Worm (Caenorhabditis elegans): ENCODE results near the gene mup-2.

mup-2 gene

DNA sequence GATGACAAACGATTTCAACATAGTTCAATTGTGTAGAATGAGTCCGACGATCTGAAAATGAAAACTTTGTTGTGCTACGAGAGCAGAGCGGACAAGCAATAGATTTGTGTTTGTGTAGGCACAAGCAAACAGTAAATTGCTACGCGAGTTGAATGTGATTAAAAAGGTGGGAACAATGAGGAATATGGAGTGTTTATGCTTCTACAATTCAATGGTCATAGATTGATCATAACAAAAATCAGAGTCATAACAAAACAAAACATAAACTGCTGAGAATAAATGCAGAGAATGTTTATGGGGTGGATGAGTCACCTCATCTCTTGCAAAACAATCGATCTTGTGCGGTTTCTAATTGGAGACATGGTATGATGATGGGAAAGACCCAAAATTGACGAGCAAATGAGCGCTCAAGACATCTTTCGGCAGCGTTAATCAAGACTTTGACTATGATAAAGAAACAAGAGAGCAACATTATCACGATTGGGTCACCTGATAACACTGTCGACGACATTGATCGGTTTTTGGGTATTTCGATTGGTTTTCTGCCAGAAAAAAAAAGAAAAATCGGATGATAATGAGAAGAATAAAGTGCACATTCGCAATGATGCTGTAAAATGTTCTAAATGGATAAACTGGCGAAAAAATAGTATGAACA lies 32.3 kb downstream of the mup-2 start, which contains the start of gene lmp-1:
TSS of gene lmp-1 (minus strand) at position 51 of the 655 bp plus-strand sequence.
- no peak for TF ChIP-seq B0035.1 (tag; optimal IDR thresholded peaks at IDR 0.05)
- TF ChIP-seq K11D2.4 (GFP tag; IDR thresholded peaks at IDR 0.05) = no peak
- TF ChIP-seq nhr-80 (tag; optimal IDR thresholded peaks at IDR 0.05) = peak; percentile 27
- no peak for TF ChIP-seq let-607 (tag; optimal IDR thresholded peaks at IDR 0.05)
- peak; percentile 74 for TF ChIP-seq ama-1 (optimal IDR thresholded peaks at IDR 0.05)
- no peak for TF ChIP-seq ama-1 (GFP tag; optimal IDR thresholded peaks at IDR 0.05)

DNA sequence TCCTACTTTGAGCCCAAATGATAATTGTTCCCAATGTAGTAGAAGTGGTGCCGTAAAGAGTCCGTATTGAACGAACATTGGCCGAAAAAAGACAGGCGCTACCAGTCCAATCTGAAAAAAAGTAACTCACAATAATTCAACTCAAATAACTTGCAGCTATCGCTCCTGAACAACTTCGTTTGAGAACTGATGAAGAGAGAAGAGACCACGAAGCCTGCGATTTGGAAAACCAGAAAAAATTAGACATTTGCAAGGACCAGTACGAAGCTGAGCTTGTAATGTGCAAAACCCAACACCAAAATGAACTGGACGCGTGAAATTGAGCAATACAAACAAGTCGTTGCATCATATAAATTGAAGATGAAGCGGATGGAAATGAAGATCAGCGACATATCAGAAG lies 35.6 kb downstream of the mup-2 start, which contains the start of gene C03B1.1:
TSS of gene C03B1.1 (plus strand) at position 301 of the 400 bp plus-strand sequence.
- TF ChIP-seq ekl-4 (GFP tag; IDR thresholded peaks at IDR 0.05) (no peak), die-1 (tag; optimal IDR thresholded peaks at IDR 0.05) (no peak), Y53G8AR.9 (GFP tag; conservative IDR thresholded peaks at IDR 0.05) (no peak), akir-1 (GFP tag; optimal IDR thresholded peaks at IDR 0.05) (no peak), nhr-179 (tag; optimal IDR thresholded peaks at IDR 0.05) (no peak)

DNA sequence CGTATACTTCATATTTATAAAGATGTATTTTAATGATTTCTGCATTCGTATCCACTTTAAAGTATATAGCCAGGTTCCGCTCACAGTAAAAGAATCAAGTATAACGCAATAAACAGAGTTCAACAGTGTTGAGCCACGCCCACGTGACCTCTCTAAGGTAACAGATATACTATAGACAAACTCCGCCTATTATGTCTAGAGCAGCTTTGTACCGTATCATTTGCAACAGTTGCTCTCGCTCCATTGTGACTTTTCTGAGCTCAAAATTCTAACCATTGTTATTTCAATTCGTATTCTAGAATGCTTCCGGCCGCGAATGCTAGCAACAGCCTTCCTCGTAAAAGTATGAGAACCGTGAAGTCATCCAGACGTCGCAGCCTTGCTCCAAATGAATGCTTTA lies 36.7 kb downstream of the mup-2 start, which contains the start of gene C03B1.17:
TSS of gene C03B1.17 (plus strand) at position 301 of the 400 bp plus-strand sequence.
- TF ChIP-seq Y67H2A.10 (GFP tag; conservative IDR thresholded peaks at IDR 0.05) (no peak), K11D2.4 (GFP tag; IDR thresholded peaks at IDR 0.05) (no peak), ztf-26 (tag; optimal IDR thresholded peaks at IDR 0.05) (no peak), F57C9.4 (tag; optimal IDR thresholded peaks at IDR 0.05) (no peak), atf-7 (tag; optimal IDR thresholded peaks at IDR 0.05) (no peak), rec-8 (tag; optimal IDR thresholded peaks at IDR 0.05) (no peak), mes-4 (tag; optimal IDR thresholded peaks at IDR 0.05) (no peak), ceh-27 (GFP tag; optimal IDR thresholded peaks at IDR 0.05) (no peak), T07F8.4 (tag; optimal IDR thresholded peaks at IDR 0.05) (no peak)

DNA sequence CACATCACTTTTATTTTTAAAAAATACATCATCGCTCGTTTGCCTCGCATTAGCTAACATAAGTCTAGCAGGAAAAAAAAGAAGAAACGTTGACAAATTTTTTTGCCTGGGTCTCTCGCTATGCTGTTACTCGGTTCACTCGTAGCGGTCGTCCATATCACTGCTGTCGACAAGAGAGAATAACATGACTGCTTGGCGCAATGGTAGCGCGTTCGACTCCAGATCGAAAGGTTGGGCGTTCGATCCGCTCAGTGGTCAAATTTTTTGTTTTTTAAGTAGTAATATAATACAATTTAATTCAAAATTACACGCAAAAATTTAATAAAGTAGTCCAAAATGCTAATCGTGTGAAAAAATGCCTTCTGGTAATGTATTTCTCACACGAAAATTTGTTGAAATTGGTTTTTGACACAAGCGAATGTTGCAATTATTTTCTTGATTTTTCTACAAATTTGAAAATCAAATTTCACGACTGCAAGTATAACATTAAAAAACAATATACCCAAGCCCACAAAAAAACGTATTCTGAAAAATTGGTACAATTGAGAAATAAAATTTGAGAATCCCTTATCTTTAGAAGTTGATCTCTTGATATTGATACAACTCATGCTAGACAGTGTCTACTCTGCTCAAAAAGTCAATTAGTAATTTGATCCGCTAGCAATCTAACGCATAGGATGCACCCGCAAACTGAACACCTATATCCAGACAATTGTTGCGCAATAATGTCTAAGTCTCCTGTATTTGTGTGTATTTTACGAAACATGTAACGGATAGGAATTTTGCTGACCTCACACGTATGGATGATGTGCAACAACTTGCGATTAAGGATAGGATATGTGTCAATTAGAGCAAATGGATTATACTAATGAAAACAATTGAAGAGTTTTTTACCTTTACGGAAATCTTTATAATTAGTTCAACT lies 38.6 kb downstream of the mup-2 start:
- peak; percentile 13 for TF ChIP-seq lsy-27 (tag; optimal IDR thresholded peaks at IDR 0.05; ENCODE audit: borderline replicate concordance, insufficient read depth)
- no peak for TF ChIP-seq ets-4 (GFP tag; optimal IDR thresholded peaks at IDR 0.05)
- no peak for TF ChIP-seq Y53G8AR.9 (GFP tag; conservative IDR thresholded peaks at IDR 0.05)
- peak; percentile 32 for TF ChIP-seq ztf-22 (GFP tag; optimal IDR thresholded peaks at IDR 0.05)
- TF ChIP-seq hlh-12 (tag; optimal IDR thresholded peaks at IDR 0.05) = peak; percentile 41
- TF ChIP-seq let-526 (GFP tag; IDR thresholded peaks at IDR 0.05) = peak; percentile 53; the same call in 1 of the 2 replicates
- TF ChIP-seq zim-3 (tag; optimal IDR thresholded peaks at IDR 0.05) = peak; percentile 69
- TF ChIP-seq nfya-2 (GFP tag; IDR thresholded peaks at IDR 0.05) = no peak
- TF ChIP-seq nhr-120 (GFP tag; IDR thresholded peaks at IDR 0.05) = 0 out of 2 replicates have a peak, but pooled peaks have one; percentile 65
- no peak for TF ChIP-seq lag-1 (GFP tag; IDR thresholded peaks at IDR 0.05)
- TF ChIP-seq nhr-90 (tag; optimal IDR thresholded peaks at IDR 0.05) = peak; percentile 81
- TF ChIP-seq F23B12.7 (tag; optimal IDR thresholded peaks at IDR 0.05; ENCODE audit: insufficient read depth) = peak; percentile 85
- peak; percentile 62 for TF ChIP-seq ztf-18 (tag; optimal IDR thresholded peaks at IDR 0.05)
- TF ChIP-seq madf-10 (tag; optimal IDR thresholded peaks at IDR 0.05) = peak; percentile 71
- peak; percentile 67 for TF ChIP-seq ZK185.1 (tag; optimal IDR thresholded peaks at IDR 0.05; ENCODE audit: poor library complexity, severe bottlenecking)
- TF ChIP-seq T07F8.4 (tag; optimal IDR thresholded peaks at IDR 0.05) = peak; percentile 61
- TF ChIP-seq nhr-80 (tag; optimal IDR thresholded peaks at IDR 0.05) = peak; percentile 13
- TF ChIP-seq D2030.7 (GFP tag; IDR thresholded peaks at IDR 0.05) = peak; percentile 66
- TF ChIP-seq him-1 (tag; optimal IDR thresholded peaks at IDR 0.05) = peak; percentile 93
- peak; percentile 85 for TF ChIP-seq hmg-1.2 (GFP tag; IDR thresholded peaks at IDR 0.05)
- TF ChIP-seq ztf-25 (GFP tag; IDR thresholded peaks at IDR 0.05) = 0 out of 2 replicates have a peak, but pooled peaks have one; percentile 55
- TF ChIP-seq tbp1 (GFP tag; optimal IDR thresholded peaks at IDR 0.05) = peak; percentile 97
- no peak for TF ChIP-seq dpff-1 (tag; optimal IDR thresholded peaks at IDR 0.05)
- no peak for TF ChIP-seq bed-1 (GFP tag; IDR thresholded peaks at IDR 0.05)

Measured in whole organism, young adult.